Worm (Caenorhabditis elegans) whole organism, L4/young adult: ENCODE results near the gene gcna-1.

Experiments used
- W03F9.2 ChIP-seq: fragments of 150-350 bp; optimal IDR thresholded peaks from 2 replicates; lab custom pipeline; 2014; ENCODE audit warnings: missing biosample characterization, missing genetic modification characterization
- him-1 ChIP-seq: sonication (generic microtip); optimal IDR thresholded peaks from 2 replicates; lab custom pipeline; 2016; ENCODE audit warnings: missing genotype, missing genetic modification reagents, missing genetic modification characterization, missing compliant biosample characterization

- TF ChIP-seq W03F9.2 (no peak), him-1 (tag; lab: Kevin White, UChicago) (no peak)
Observed at ce11 chrIII:6028432-6028831, 19.5 kb upstream of the gcna-1 start, which contains the start of gene tbx-7.
